Worm (Caenorhabditis elegans) whole organism, L3 larva: ENCODE data around the gene ZK1248.19.
A peak's percentile ranks its signal among the peaks of the same experiment; 100 is the strongest.

ENCODE experiments used
- egl-27 ChIP-seq: sonication (generic microtip); optimal IDR thresholded peaks from 4 replicates; lab custom pipeline; 2017; ENCODE audit warnings: missing biosample characterization, missing genetic modification reagents, missing genetic modification characterization
- elt-2 ChIP-seq: sonication (generic microtip); optimal IDR thresholded peaks from 2 replicates; lab custom pipeline; 2016; ENCODE audit warnings: missing genetic modification reagents, mild to moderate bottlenecking, missing genetic modification characterization, missing compliant biosample characterization
- fkh-10 ChIP-seq: sonication (generic microtip); optimal IDR thresholded peaks from 2 replicates; lab custom pipeline; 2017; ENCODE audit warnings: missing biosample characterization, missing genetic modification reagents, missing genetic modification characterization
- lin-15B ChIP-seq: fragments of 150-350 bp; optimal IDR thresholded peaks from 2 replicates; lab custom pipeline; 2014; ENCODE audit warnings: missing biosample characterization, missing genetic modification characterization
- lin-39 ChIP-seq: fragments of 150-350 bp; optimal IDR thresholded peaks from 2 replicates; lab custom pipeline; 2018; ENCODE audit warnings: missing biosample characterization, missing genetic modification reagents, missing genetic modification characterization
- nhr-11 ChIP-seq: fragments of 150-350 bp; optimal IDR thresholded peaks from 2 replicates; lab custom pipeline; 2014; ENCODE audit warnings: missing biosample characterization, missing genetic modification characterization
- nhr-12 ChIP-seq: fragments of 150-350 bp; optimal IDR thresholded peaks from 2 replicates; lab custom pipeline; 2014; ENCODE audit warnings: missing biosample characterization, missing genetic modification characterization
- nhr-237 ChIP-seq: fragments of 150-350 bp; optimal IDR thresholded peaks from 2 replicates; lab custom pipeline; 2014; ENCODE audit warnings: missing biosample characterization, missing genetic modification characterization
- nhr-28 ChIP-seq: fragments of 150-350 bp; optimal IDR thresholded peaks from 2 replicates; lab custom pipeline; 2014; ENCODE audit warnings: missing biosample characterization, missing genetic modification characterization
- tbx-2 ChIP-seq: sonication (generic microtip); optimal IDR thresholded peaks from 2 replicates; lab custom pipeline; 2016; ENCODE audit warnings: mild to moderate bottlenecking, missing genetic modification characterization, missing compliant biosample characterization
- unc-39 ChIP-seq: sonication (generic microtip); optimal IDR thresholded peaks from 4 replicates; lab custom pipeline; 2017; ENCODE audit warnings: missing biosample characterization, missing genetic modification characterization
- unc-62 ChIP-seq: fragments of 150-350 bp; sonication (generic microtip); optimal IDR thresholded peaks from 4 replicates; lab custom pipeline; 2014; ENCODE audit warnings: missing biosample characterization, missing genetic modification reagents, missing genetic modification characterization
- zag-1 ChIP-seq: fragments of 150-350 bp; optimal IDR thresholded peaks from 2 replicates; lab custom pipeline; 2014; ENCODE audit warnings: missing biosample characterization, missing genetic modification characterization
- ztf-11 ChIP-seq: fragments of 150-350 bp; optimal IDR thresholded peaks from 2 replicates; lab custom pipeline; 2014; ENCODE audit warnings: missing biosample characterization, missing genetic modification characterization

- TF ChIP-seq tbx-2 (tag; lab: Kevin White, UChicago) = no peak
- TF ChIP-seq nhr-237 (tag; lab: Kevin White, UChicago) = no peak
- TF ChIP-seq lin-39 (tag; lab: Kevin White, UChicago) = peak; percentile 74
- no peak for TF ChIP-seq elt-2 (tag; lab: Kevin White, UChicago)
- TF ChIP-seq egl-27 (tag; lab: Kevin White, UChicago) = no peak
- TF ChIP-seq nhr-12 = no peak
- TF ChIP-seq unc-39 = no peak
- TF ChIP-seq lin-15B (tag; lab: Kevin White, UChicago) = no peak
- TF ChIP-seq nhr-28 (tag; lab: Kevin White, UChicago) = no peak
- no peak for TF ChIP-seq fkh-10 (GFP tag; lab: Kevin White, UChicago)
- TF ChIP-seq zag-1 = no peak
- TF ChIP-seq nhr-11 (tag; lab: Kevin White, UChicago) = no peak
- TF ChIP-seq unc-62 = no peak
- TF ChIP-seq ztf-11 (tag; lab: Kevin White, UChicago) = no peak
Measured at ce11 chrII:5871508-5871907, 32.3 kb upstream of the ZK1248.19 start.
